Worm (Caenorhabditis elegans): Measurements from ENCODE around the gene srj-21.

The srj-21 gene

DNA sequence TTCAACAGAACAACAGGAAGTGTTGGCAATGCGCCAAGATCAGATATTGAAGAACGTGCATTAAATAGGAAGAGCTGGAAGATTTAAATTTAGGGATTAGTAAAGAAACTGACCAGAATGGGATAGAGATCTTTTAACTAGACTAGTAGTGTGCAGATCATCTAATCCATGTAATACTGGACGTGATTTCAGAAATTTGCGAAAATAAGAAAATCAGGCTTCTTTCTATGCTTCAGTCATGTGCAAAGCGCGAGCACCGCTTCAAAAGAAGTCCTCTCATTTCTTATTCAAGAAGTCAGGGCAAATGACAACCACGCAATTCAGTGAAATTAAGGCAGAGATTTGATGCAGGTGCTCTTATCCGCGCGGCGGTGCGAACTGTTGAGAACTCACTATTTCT lies 27.1 kb upstream of the srj-21 start:
- no peak for TF ChIP-seq elt-3 (tag; optimal IDR thresholded peaks at IDR 0.05)
- TF ChIP-seq elt-1 (tag; optimal IDR thresholded peaks at IDR 0.05) = no peak
- no peak for TF ChIP-seq ceh-82 (tag; optimal IDR thresholded peaks at IDR 0.05)
- no peak for TF ChIP-seq fos-1 (tag; optimal IDR thresholded peaks at IDR 0.05)
- no peak for TF ChIP-seq zag-1 (tag; optimal IDR thresholded peaks at IDR 0.05)
- TF ChIP-seq sma-9 (GFP tag; optimal IDR thresholded peaks at IDR 0.05) = no peak
- TF ChIP-seq sma-9 (tag; optimal IDR thresholded peaks at IDR 0.05) = no peak
- no peak for TF ChIP-seq Y55F3AM.14 (GFP tag; optimal IDR thresholded peaks at IDR 0.05)
- no peak for TF ChIP-seq lin-39 (tag; optimal IDR thresholded peaks at IDR 0.05)
- TF ChIP-seq ztf-4 (tag; optimal IDR thresholded peaks at IDR 0.05) = no peak
- no peak for TF ChIP-seq ztf-1 (GFP tag; conservative IDR thresholded peaks at IDR 0.05)
- no peak for TF ChIP-seq R02D3.7 (tag; optimal IDR thresholded peaks at IDR 0.05)
- no peak for TF ChIP-seq unc-39 (tag; optimal IDR thresholded peaks at IDR 0.05)

- no peak for TF ChIP-seq dmd-4 (tag; optimal IDR thresholded peaks at IDR 0.05)
- TF ChIP-seq blmp-1 (tag; optimal IDR thresholded peaks at IDR 0.05; ENCODE audit: insufficient read depth) = peak; percentile 53
- TF ChIP-seq nhr-129 (tag; optimal IDR thresholded peaks at IDR 0.05) = peak; percentile 64
- peak; percentile 73 for TF ChIP-seq egl-27 (tag; optimal IDR thresholded peaks at IDR 0.05)
- TF ChIP-seq ztf-4 (tag; optimal IDR thresholded peaks at IDR 0.05) = no peak
- peak; percentile 52 for TF ChIP-seq ama-1 (optimal IDR thresholded peaks at IDR 0.05)
- peak; percentile 19 for TF ChIP-seq crh-2 (tag; optimal IDR thresholded peaks at IDR 0.05)
- TF ChIP-seq R02D3.7 (tag; optimal IDR thresholded peaks at IDR 0.05) = no peak
- TF ChIP-seq sma-9 (GFP tag; optimal IDR thresholded peaks at IDR 0.05) = peak; percentile 54
- no peak for TF ChIP-seq sma-9 (tag; optimal IDR thresholded peaks at IDR 0.05)
- TF ChIP-seq nhr-21 (tag; optimal IDR thresholded peaks at IDR 0.05) = no peak
- TF ChIP-seq unc-39 (tag; optimal IDR thresholded peaks at IDR 0.05) = no peak
- peak; percentile 50 for TF ChIP-seq unc-62 (GFP tag; optimal IDR thresholded peaks at IDR 0.05)
- TF ChIP-seq C34F6.9 (tag; optimal IDR thresholded peaks at IDR 0.05) = peak; percentile 35
- no peak for TF ChIP-seq Y55F3AM.14 (GFP tag; optimal IDR thresholded peaks at IDR 0.05)
- peak; percentile 32 for TF ChIP-seq fos-1 (tag; optimal IDR thresholded peaks at IDR 0.05)
- TF ChIP-seq nhr-6 (tag; optimal IDR thresholded peaks at IDR 0.05) = no peak
- TF ChIP-seq ztf-11 (tag; optimal IDR thresholded peaks at IDR 0.05) = no peak
- peak; percentile 51 for TF ChIP-seq F13H6.1 (tag; optimal IDR thresholded peaks at IDR 0.05)
- TF ChIP-seq sem-4 (tag; optimal IDR thresholded peaks at IDR 0.05) = no peak
- TF ChIP-seq ceh-82 (tag; optimal IDR thresholded peaks at IDR 0.05) = no peak
- TF ChIP-seq zag-1 (tag; optimal IDR thresholded peaks at IDR 0.05) = no peak
- TF ChIP-seq aly-2 (tag; optimal IDR thresholded peaks at IDR 0.05) = no peak
- TF ChIP-seq mab-5 (tag; optimal IDR thresholded peaks at IDR 0.05) = peak; percentile 19
- peak in 1 of 2 experiments; percentile 16 for TF ChIP-seq mdl-1 (tag; optimal IDR thresholded peaks at IDR 0.05)
- peak; percentile 47 for TF ChIP-seq unc-55 (GFP tag; optimal IDR thresholded peaks at IDR 0.05)
Observed at ce11 chrV:10719019-10719832, 25.9 kb upstream of the srj-21 start.

- no peak for TF ChIP-seq ztf-4 (tag; optimal IDR thresholded peaks at IDR 0.05)
- peak; percentile 41 for TF ChIP-seq gmeb-1 (tag; optimal IDR thresholded peaks at IDR 0.05)
- peak in 1 of 2 experiments; percentile 76 for TF ChIP-seq mdl-1 (tag; optimal IDR thresholded peaks at IDR 0.05)
- TF ChIP-seq lsy-2 (tag; optimal IDR thresholded peaks at IDR 0.05) = peak in 1 of 2 experiments; percentile 44
- TF ChIP-seq nhr-21 (tag; optimal IDR thresholded peaks at IDR 0.05) = peak; percentile 81
- no peak for TF ChIP-seq peb-1 (tag; optimal IDR thresholded peaks at IDR 0.05)
- peak; percentile 87 for TF ChIP-seq sma-3 (GFP tag; optimal IDR thresholded peaks at IDR 0.05)
- peak; percentile 43 for TF ChIP-seq fos-1 (tag; optimal IDR thresholded peaks at IDR 0.05)
- peak; percentile 27 for TF ChIP-seq sem-4 (tag; optimal IDR thresholded peaks at IDR 0.05)
- TF ChIP-seq nhr-25 (tag; optimal IDR thresholded peaks at IDR 0.05) = peak; percentile 90
- TF ChIP-seq nhr-129 (tag; optimal IDR thresholded peaks at IDR 0.05) = peak; percentile 97
- peak; percentile 9 for TF ChIP-seq skn-1 (tag; optimal IDR thresholded peaks at IDR 0.05)
- TF ChIP-seq F13H6.1 (tag; optimal IDR thresholded peaks at IDR 0.05) = peak; percentile 49
- no peak for TF ChIP-seq zag-1 (tag; optimal IDR thresholded peaks at IDR 0.05)
- TF ChIP-seq nhr-10 (tag; optimal IDR thresholded peaks at IDR 0.05) = no peak
- peak; percentile 93 for TF ChIP-seq sma-9 (GFP tag; optimal IDR thresholded peaks at IDR 0.05)
- no peak for TF ChIP-seq sma-9 (tag; optimal IDR thresholded peaks at IDR 0.05)
- TF ChIP-seq snpc-4 (tag; optimal IDR thresholded peaks at IDR 0.05) = no peak
- TF ChIP-seq ceh-16 (tag; optimal IDR thresholded peaks at IDR 0.05) = peak; percentile 15
- TF ChIP-seq Y55F3AM.14 (GFP tag; optimal IDR thresholded peaks at IDR 0.05) = peak; percentile 94
- peak; percentile 93 for TF ChIP-seq blmp-1 (tag; optimal IDR thresholded peaks at IDR 0.05; ENCODE audit: insufficient read depth)
- TF ChIP-seq C34F6.9 (tag; optimal IDR thresholded peaks at IDR 0.05) = peak; percentile 73
- peak; percentile 52 for TF ChIP-seq nhr-6 (tag; optimal IDR thresholded peaks at IDR 0.05)
- peak; percentile 65 for TF ChIP-seq crh-2 (tag; optimal IDR thresholded peaks at IDR 0.05)
- peak; percentile 67 for TF ChIP-seq ama-1 (optimal IDR thresholded peaks at IDR 0.05)
Observed at ce11 chrV:10719833-10720170, 25.3 kb upstream of the srj-21 start.

Data from whole organism, L2 larva.